Worm (Caenorhabditis elegans) whole organism, young adult: ENCODE results near the gene glr-5.

Source experiments
- F33H1.4 ChIP-seq: fragments of 200-800 bp; sonication (Bioruptor generic); IDR thresholded peaks from 2 replicates; pipeline ENCODE4 v1.3.6; 2022; ENCODE audit warnings: missing genetic modification reagents, missing genetic modification characterization, missing compliant biosample characterization
- attf-6 ChIP-seq: fragments of 200-800 bp; sonication (Bioruptor generic); IDR thresholded peaks from 2 replicates; pipeline ENCODE4 v1.3.6; 2022; ENCODE audit warnings: missing genetic modification reagents, missing genetic modification characterization, missing compliant biosample characterization
- ceh-79 ChIP-seq: sonication (generic microtip); optimal IDR thresholded peaks from 2 replicates; lab custom pipeline; 2017; ENCODE audit warnings: mild to moderate bottlenecking, missing genetic modification characterization, missing compliant biosample characterization
- chd-7 ChIP-seq: sonication (generic microtip); optimal IDR thresholded peaks from 2 replicates; lab custom pipeline; 2016; ENCODE audit warnings: mild to moderate bottlenecking, missing genetic modification characterization, moderate library complexity, missing compliant biosample characterization
- dpff-1 ChIP-seq: sonication (generic microtip); optimal IDR thresholded peaks from 2 replicates; lab custom pipeline; 2017; ENCODE audit warnings: mild to moderate bottlenecking, missing genetic modification characterization, missing compliant biosample characterization
- egl-44 ChIP-seq: fragments of 200-800 bp; sonication (Bioruptor generic); IDR thresholded peaks from 2 replicates; pipeline ENCODE4 v1.3.6; 2022; ENCODE audit warnings: missing genetic modification reagents, missing genetic modification characterization, missing compliant biosample characterization
- unc-62 ChIP-seq: fragments of 150-350 bp; optimal IDR thresholded peaks from 2 replicates; lab custom pipeline; 2014; ENCODE audit warnings: missing biosample characterization, missing genetic modification reagents, missing genetic modification characterization
- ztf-22 ChIP-seq: fragments of 200-800 bp; sonication (Bioruptor generic); optimal IDR thresholded peaks from 2 replicates; lab custom pipeline; 2018; ENCODE audit warnings: mild to moderate bottlenecking, missing genetic modification characterization, moderate library complexity, missing compliant biosample characterization

DNA sequence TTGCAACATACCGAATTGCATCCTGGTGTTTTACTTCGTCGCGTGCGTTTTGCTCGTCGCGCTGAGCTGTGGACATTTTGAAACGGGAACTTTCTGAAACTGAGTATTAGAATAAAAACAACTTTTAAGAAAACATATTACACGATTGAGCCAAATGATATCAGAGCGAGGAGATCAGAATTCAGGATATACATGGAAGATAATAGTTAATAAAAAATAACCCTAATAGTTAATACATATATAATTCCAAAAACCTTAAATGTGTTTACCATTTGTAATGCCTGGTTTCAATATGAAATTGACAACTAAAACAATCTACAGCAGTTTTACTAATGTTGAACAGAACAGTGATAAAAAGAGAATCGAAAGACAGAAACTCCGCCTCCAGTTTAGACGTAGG lies 46.6 kb downstream of the glr-5 start, which contains the start of gene B0507.8:
- TF ChIP-seq egl-44 (GFP tag; lab: Robert Waterston, UW) (no peak), F33H1.4 (GFP tag; lab: Robert Waterston, UW) (no peak), dpff-1 (tag; lab: Kevin White, UChicago) (no peak), chd-7 (tag; lab: Kevin White, UChicago) (no peak), attf-6 (no peak), ceh-79 (tag; lab: Kevin White, UChicago) (no peak), unc-62 (no peak), ztf-22 (GFP tag; lab: Kevin White, UChicago) (no peak)
